Worm (Caenorhabditis elegans): Measurements from ENCODE around the gene aqp-7.

aqp-7 gene

DNA sequence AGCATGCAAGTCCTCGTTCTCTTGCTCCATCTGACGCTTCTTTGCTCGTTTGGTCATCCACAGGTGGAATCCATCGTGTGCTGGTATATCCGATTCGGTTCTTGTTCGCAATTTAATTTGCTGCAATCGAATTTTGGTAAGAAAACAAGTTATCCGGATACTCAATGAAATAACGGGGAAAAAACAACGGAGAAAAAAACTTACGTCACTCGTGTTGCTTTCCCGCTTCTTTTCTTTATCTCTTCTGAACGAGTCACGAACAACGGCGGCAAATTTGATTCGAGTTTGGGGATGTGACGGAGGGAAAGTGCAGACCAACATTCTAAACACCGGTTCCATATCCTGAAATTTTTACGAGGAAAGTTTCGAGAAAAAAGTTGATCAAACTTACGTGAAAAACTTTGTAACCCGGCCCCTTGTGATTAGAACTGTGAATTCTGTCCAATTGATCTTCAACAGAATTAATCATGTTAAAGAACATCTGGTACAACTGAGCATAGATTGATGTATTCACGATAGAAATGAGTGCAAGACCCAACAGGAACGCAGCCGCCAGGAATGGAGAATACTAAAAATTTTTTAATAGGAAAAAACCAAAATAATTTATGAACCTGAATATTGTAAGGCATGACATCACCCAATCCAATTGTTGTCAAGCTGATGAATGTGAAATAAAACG is 26.6 kb downstream of the aqp-7 start:
- no peak for TF ChIP-seq W03F9.2 (tag; optimal IDR thresholded peaks at IDR 0.05)
- TF ChIP-seq dao-5 (tag; optimal IDR thresholded peaks at IDR 0.05): no peak
- TF ChIP-seq him-1 (tag; optimal IDR thresholded peaks at IDR 0.05): no peak

- TF ChIP-seq W03F9.2 (tag; optimal IDR thresholded peaks at IDR 0.05) (no peak), him-1 (tag; optimal IDR thresholded peaks at IDR 0.05) (no peak), dao-5 (tag; optimal IDR thresholded peaks at IDR 0.05) (no peak)
Measured at ce11 chrX:3054394-3054793, 29.5 kb downstream of the aqp-7 start.

DNA sequence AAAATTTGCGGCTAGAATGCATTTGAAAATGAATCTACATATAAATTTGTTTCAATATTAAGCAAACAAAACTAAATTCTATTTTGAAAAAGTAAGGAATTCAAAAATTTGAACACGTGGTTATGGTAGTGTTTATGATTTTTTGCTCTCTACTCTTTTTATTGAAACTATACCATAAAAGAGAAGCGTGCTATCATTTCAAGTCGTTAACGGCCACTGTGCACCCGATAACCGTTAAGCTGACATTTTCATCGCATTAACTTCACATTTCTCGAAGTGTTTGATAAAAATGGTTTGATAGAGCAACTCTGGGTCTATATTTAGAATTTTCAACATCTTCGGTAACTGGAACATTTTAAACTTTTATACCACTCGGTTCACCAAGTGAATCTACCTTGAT is 29.9 kb downstream of the aqp-7 start, which contains the start of gene twk-26:
Gene twk-26, minus strand, starts transcription at position 23 of the 400 bp plus-strand sequence.
- TF ChIP-seq dao-5 (tag; optimal IDR thresholded peaks at IDR 0.05) (no peak), him-1 (tag; optimal IDR thresholded peaks at IDR 0.05) (no peak), W03F9.2 (tag; optimal IDR thresholded peaks at IDR 0.05) (no peak)

DNA sequence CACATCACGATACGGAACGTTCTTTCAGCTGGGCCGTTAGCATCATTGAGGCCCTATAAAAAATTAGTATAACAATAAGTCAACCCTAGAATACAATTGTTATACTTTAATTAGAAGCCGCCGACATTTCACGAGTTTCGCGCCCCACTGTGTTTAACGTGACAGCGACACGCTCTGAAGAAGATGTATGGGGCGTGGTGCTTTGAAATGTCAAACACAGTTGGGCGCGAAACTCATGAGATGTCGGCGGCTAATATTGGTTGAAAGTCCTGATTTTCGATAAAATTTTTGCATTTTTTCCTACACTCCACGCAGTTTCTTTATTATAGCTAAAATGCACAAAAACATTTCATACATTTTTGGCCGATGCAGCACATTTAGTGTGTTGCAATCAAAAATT is 31.2 kb downstream of the aqp-7 start:
- TF ChIP-seq W03F9.2 (tag; optimal IDR thresholded peaks at IDR 0.05) (no peak), dao-5 (tag; optimal IDR thresholded peaks at IDR 0.05) (no peak), him-1 (tag; optimal IDR thresholded peaks at IDR 0.05) (no peak)

DNA sequence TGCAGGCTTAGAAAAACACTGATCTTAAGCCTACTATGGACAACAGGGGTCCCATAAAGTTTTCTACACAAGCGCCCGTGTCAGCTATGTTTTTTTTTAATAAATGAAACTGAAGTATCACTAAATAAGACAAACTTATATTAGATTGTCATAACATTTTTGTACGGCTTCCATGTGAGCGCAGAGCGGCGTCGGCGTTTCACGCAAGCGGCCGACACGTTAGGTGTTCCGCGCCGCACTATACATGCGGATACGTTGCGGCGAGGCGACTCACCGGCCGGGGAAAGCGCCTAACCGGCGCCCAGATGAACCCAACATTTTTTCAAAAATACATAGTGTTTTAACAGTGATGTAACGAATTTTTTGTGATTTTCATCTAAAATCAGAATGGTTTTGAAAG is 32.8 kb downstream of the aqp-7 start:
- no peak for TF ChIP-seq him-1 (tag; optimal IDR thresholded peaks at IDR 0.05)
- no peak for TF ChIP-seq W03F9.2 (tag; optimal IDR thresholded peaks at IDR 0.05)
- no peak for TF ChIP-seq dao-5 (tag; optimal IDR thresholded peaks at IDR 0.05)

DNA sequence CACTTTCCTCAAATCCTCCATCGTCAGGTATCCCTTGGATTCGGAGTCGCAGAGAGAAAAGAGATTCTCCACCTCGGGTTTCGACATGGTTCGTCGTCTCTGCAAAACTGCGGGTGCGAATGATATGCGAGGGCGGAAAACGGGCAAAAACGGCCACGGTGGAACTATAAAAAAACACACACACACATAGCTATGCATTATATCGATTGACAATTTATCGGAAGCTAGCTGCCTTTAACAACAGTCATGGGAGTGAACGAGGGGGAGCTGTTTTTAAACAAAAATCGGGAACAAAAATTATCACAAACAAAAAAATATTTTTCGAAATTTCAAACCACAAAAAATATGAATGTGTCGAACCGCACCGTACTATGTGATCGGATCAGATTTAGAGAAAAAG is 34.4 kb downstream of the aqp-7 start, which contains the start of gene rsef-1:
Gene rsef-1, minus strand, starts transcription at position 101 of the 400 bp plus-strand sequence.
- TF ChIP-seq dao-5 (tag; optimal IDR thresholded peaks at IDR 0.05) (no peak), W03F9.2 (tag; optimal IDR thresholded peaks at IDR 0.05) (no peak), him-1 (tag; optimal IDR thresholded peaks at IDR 0.05) (no peak)

- TF ChIP-seq dao-5 (tag; optimal IDR thresholded peaks at IDR 0.05) (no peak), W03F9.2 (tag; optimal IDR thresholded peaks at IDR 0.05) (no peak), him-1 (tag; optimal IDR thresholded peaks at IDR 0.05) (no peak)
Measured at ce11 chrX:3061698-3062097, 36.8 kb downstream of the aqp-7 start.

DNA sequence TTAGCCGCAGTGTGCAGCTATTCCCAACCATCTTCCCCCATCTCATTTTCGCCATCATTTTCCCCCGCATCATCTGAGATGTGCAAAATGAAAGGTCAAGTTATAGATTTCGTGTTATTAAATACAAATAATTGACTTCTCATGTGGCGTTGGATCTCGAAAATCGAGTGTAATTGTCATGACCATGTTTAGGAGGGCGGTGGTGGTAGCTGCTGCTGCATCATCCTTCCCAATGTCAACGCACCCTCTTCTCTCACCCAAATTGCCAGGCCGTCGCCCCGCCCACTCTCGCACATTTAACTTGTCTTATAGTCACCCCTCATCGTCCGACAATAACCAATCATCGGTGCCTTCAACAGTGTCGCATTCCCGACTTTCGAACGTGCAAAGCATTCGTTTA is 38.4 kb downstream of the aqp-7 start, which contains the start of gene ceh-30:
Gene ceh-30, plus strand, starts transcription at position 301 of the 400 bp plus-strand sequence.
- no peak for TF ChIP-seq dao-5 (tag; optimal IDR thresholded peaks at IDR 0.05)
- no peak for TF ChIP-seq him-1 (tag; optimal IDR thresholded peaks at IDR 0.05)
- TF ChIP-seq W03F9.2 (tag; optimal IDR thresholded peaks at IDR 0.05): no peak

DNA sequence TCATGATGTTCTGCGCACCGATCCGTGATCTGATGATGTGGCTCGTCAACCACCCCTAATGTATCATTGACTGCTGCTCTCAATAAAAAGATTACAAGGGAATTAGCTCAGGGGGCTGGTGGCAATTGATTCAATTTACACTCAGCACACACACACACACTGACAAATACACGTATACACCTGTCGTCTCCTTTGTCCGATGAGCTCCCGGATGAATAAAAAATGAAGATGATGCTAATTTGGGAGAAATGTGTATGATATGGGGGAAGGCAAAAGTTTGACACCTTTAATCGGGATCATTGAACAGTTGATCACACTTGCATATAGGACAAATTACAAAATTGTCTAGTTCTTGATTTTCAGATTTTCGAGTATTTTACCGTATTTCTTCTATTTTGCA is 42.2 kb downstream of the aqp-7 start:
- no peak for TF ChIP-seq W03F9.2 (tag; optimal IDR thresholded peaks at IDR 0.05)
- no peak for TF ChIP-seq dao-5 (tag; optimal IDR thresholded peaks at IDR 0.05)
- TF ChIP-seq him-1 (tag; optimal IDR thresholded peaks at IDR 0.05): no peak

ce11 chrX:3070322-3070721 is 45.5 kb downstream of the aqp-7 start, which contains the start of gene ceh-31:
ceh-31 (minus strand) TSS chrX:3070422.
- no peak for TF ChIP-seq W03F9.2 (tag; optimal IDR thresholded peaks at IDR 0.05)
- TF ChIP-seq dao-5 (tag; optimal IDR thresholded peaks at IDR 0.05): no peak
- no peak for TF ChIP-seq him-1 (tag; optimal IDR thresholded peaks at IDR 0.05)

All from whole organism, L4/young adult.